Fruit fly (Drosophila melanogaster) whole organism, embryonic: ENCODE measurements around the gene CG9360.

Source experiments
- ATbp ChIP-seq: fragments of 200-800 bp; sonication (Bioruptor generic); optimal IDR thresholded peaks from 2 replicates; lab custom pipeline; 2017; ENCODE audit warnings: missing biosample characterization, mild to moderate bottlenecking, missing genetic modification characterization, missing genetic modification reagents
- Ada2b ChIP-seq: fragments of 200-800 bp; sonication (Bioruptor generic); IDR thresholded peaks from 2 replicates; pipeline ENCODE4 v1.3.6; 2022; ENCODE audit warnings: missing biosample characterization, missing genetic modification characterization
- Antp ChIP-seq: fragments of 200-800 bp; sonication (Bioruptor generic); optimal IDR thresholded peaks from 3 replicates; lab custom pipeline; 2016; ENCODE audit warnings: missing biosample characterization, missing genetic modification characterization
- Atf-2 ChIP-seq: fragments of 200-800 bp; sonication (Bioruptor generic); optimal IDR thresholded peaks from 2 replicates; lab custom pipeline; 2016; ENCODE audit warnings: missing biosample characterization, missing genetic modification characterization
- B-H2 ChIP-seq: fragments of 200-800 bp; sonication (Bioruptor generic); optimal IDR thresholded peaks from 2 replicates; lab custom pipeline; 2018; ENCODE audit warnings: missing biosample characterization, mild to moderate bottlenecking, missing genetic modification characterization
- Blimp-1 ChIP-seq: fragments of 200-800 bp; sonication (Bioruptor generic); optimal IDR thresholded peaks from 3 replicates; lab custom pipeline; 2018; ENCODE audit warnings: missing biosample characterization, missing genetic modification characterization, mild to moderate bottlenecking, moderate library complexity, missing genetic modification reagents
- CG10274 ChIP-seq: fragments of 200-800 bp; sonication (Bioruptor generic); optimal IDR thresholded peaks from 3 replicates; lab custom pipeline; 2017; ENCODE audit warnings: missing biosample characterization, mild to moderate bottlenecking, missing genetic modification characterization
- CG10366 ChIP-seq: fragments of 200-800 bp; sonication (Bioruptor generic); IDR thresholded peaks from 2 replicates; pipeline ENCODE4 v1.3.6; 2022; ENCODE audit warnings: missing biosample characterization, missing genetic modification characterization
- CG11560 ChIP-seq: fragments of 200-800 bp; sonication (Bioruptor generic); IDR thresholded peaks from 3 replicates; pipeline ENCODE4 v1.3.6; 2022; ENCODE audit warnings: missing biosample characterization, missing genetic modification characterization
- CG11695 ChIP-seq: fragments of 200-800 bp; sonication (Bioruptor generic); IDR thresholded peaks from 3 replicates; pipeline ENCODE4 v1.3.6; 2022; ENCODE audit warnings: missing biosample characterization, missing genetic modification characterization
- CG13624 ChIP-seq: fragments of 200-800 bp; sonication (Bioruptor generic); optimal IDR thresholded peaks from 2 replicates; lab custom pipeline; 2016; ENCODE audit warnings: missing biosample characterization, missing genetic modification characterization
- CG1529 ChIP-seq: fragments of 200-800 bp; sonication (Bioruptor generic); optimal IDR thresholded peaks from 3 replicates; lab custom pipeline; 2018; ENCODE audit warnings: missing biosample characterization, missing genetic modification characterization
- CG15479 ChIP-seq: fragments of 200-800 bp; sonication (Bioruptor generic); optimal IDR thresholded peaks from 3 replicates; lab custom pipeline; 2019; ENCODE audit warnings: missing biosample characterization, mild to moderate bottlenecking, missing genetic modification characterization, moderate library complexity
- CG1602 ChIP-seq: fragments of 200-800 bp; sonication (Bioruptor generic); optimal IDR thresholded peaks from 3 replicates; lab custom pipeline; 2016; ENCODE audit warnings: missing biosample characterization, missing genetic modification characterization
- CG17186 ChIP-seq: fragments of 200-800 bp; sonication (Bioruptor generic); optimal IDR thresholded peaks from 3 replicates; lab custom pipeline; 2017; ENCODE audit warnings: missing biosample characterization, missing genetic modification reagents, missing genetic modification characterization
- CG17912 ChIP-seq: fragments of 200-800 bp; sonication (Bioruptor generic); optimal IDR thresholded peaks from 2 replicates; lab custom pipeline; 2018; ENCODE audit warnings: missing biosample characterization, mild to moderate bottlenecking, missing genetic modification characterization
- CG18619 ChIP-seq: fragments of 200-800 bp; sonication (Bioruptor generic); optimal IDR thresholded peaks from 3 replicates; lab custom pipeline; 2017; ENCODE audit warnings: missing biosample characterization, mild to moderate bottlenecking, missing genetic modification characterization
- CG2116 ChIP-seq: fragments of 200-800 bp; sonication (Bioruptor generic); optimal IDR thresholded peaks from 3 replicates; lab custom pipeline; 2018; ENCODE audit warnings: missing biosample characterization, mild to moderate bottlenecking, missing genetic modification characterization
- CG32772 ChIP-seq: fragments of 200-800 bp; sonication (Bioruptor generic); IDR thresholded peaks from 2 replicates; pipeline ENCODE4 v1.3.6; 2022; ENCODE audit warnings: missing biosample characterization, missing genetic modification characterization
- CG34376 ChIP-seq: fragments of 200-800 bp; sonication (Bioruptor generic); optimal IDR thresholded peaks from 2 replicates; lab custom pipeline; 2018; ENCODE audit warnings: missing biosample characterization, mild to moderate bottlenecking, missing genetic modification characterization
- CG4617 ChIP-seq: fragments of 200-800 bp; sonication (Bioruptor generic); optimal IDR thresholded peaks from 3 replicates; lab custom pipeline; 2016; ENCODE audit warnings: missing biosample characterization, missing genetic modification characterization, borderline replicate concordance
- CG4730 ChIP-seq: fragments of 200-800 bp; sonication (Bioruptor generic); IDR thresholded peaks from 2 replicates; pipeline ENCODE4 v1.3.6; 2022; ENCODE audit warnings: missing biosample characterization, missing genetic modification characterization
- CG6175 ChIP-seq: fragments of 200-800 bp; sonication (Bioruptor generic); IDR thresholded peaks from 3 replicates; pipeline ENCODE4 v1.3.6; 2022; ENCODE audit warnings: missing biosample characterization, missing genetic modification characterization
- CG7556 ChIP-seq: fragments of 200-800 bp; sonication (Bioruptor generic); optimal IDR thresholded peaks from 2 replicates; lab custom pipeline; 2017; ENCODE audit warnings: missing biosample characterization, mild to moderate bottlenecking, missing genetic modification characterization
- CG7786 ChIP-seq: fragments of 200-800 bp; sonication (Bioruptor generic); optimal IDR thresholded peaks from 2 replicates; lab custom pipeline; 2016; ENCODE audit warnings: missing biosample characterization, missing genetic modification characterization
- CG8765 ChIP-seq: fragments of 200-800 bp; sonication (Bioruptor generic); IDR thresholded peaks from 2 replicates; pipeline ENCODE4 v1.3.6; 2022; ENCODE audit warnings: missing biosample characterization, missing genetic modification characterization
- CG9932 ChIP-seq: fragments of 200-800 bp; sonication (Bioruptor generic); IDR thresholded peaks from 2 replicates; pipeline ENCODE4 v1.3.6; 2022; ENCODE audit warnings: missing biosample characterization, missing genetic modification characterization
- Dbx ChIP-seq: fragments of 200-800 bp; sonication (Bioruptor generic); IDR thresholded peaks from 3 replicates; pipeline ENCODE4 v1.3.6; 2022; ENCODE audit warnings: missing biosample characterization, missing genetic modification characterization
- Dip2 ChIP-seq: fragments of 200-800 bp; sonication (Bioruptor generic); IDR thresholded peaks from 2 replicates; pipeline ENCODE4 v1.3.6; 2022; ENCODE audit warnings: missing biosample characterization, missing genetic modification characterization
- Dp ChIP-seq: fragments of 200-800 bp; sonication (Bioruptor generic); optimal IDR thresholded peaks from 2 replicates; lab custom pipeline; 2018; ENCODE audit warnings: missing biosample characterization, mild to moderate bottlenecking, missing genetic modification characterization, moderate library complexity
- Dref ChIP-seq: fragments of 200-800 bp; sonication (Bioruptor generic); IDR thresholded peaks from 2 replicates; pipeline ENCODE4 v1.3.6; 2022; ENCODE audit warnings: missing biosample characterization, missing genetic modification characterization
- Fer1 ChIP-seq: fragments of 200-800 bp; sonication (Bioruptor generic); optimal IDR thresholded peaks from 2 replicates; lab custom pipeline; 2017; ENCODE audit warnings: missing biosample characterization, mild to moderate bottlenecking, missing genetic modification characterization
- Fer3 ChIP-seq: fragments of 200-800 bp; sonication (Bioruptor generic); optimal IDR thresholded peaks from 2 replicates; lab custom pipeline; 2018; ENCODE audit warnings: missing biosample characterization, mild to moderate bottlenecking, missing genetic modification characterization, moderate library complexity
- HLHmδ ChIP-seq: fragments of 200-800 bp; sonication (Bioruptor generic); optimal IDR thresholded peaks from 2 replicates; lab custom pipeline; 2018; ENCODE audit warnings: missing biosample characterization, mild to moderate bottlenecking, missing genetic modification characterization, moderate library complexity
- Hand ChIP-seq: fragments of 200-800 bp; sonication (Bioruptor generic); optimal IDR thresholded peaks from 2 replicates; lab custom pipeline; 2017; ENCODE audit warnings: mild to moderate bottlenecking, missing biosample characterization, missing genetic modification reagents, missing genetic modification characterization
- HmgZ ChIP-seq: fragments of 200-800 bp; sonication (Bioruptor generic); optimal IDR thresholded peaks from 2 replicates; lab custom pipeline; 2018; ENCODE audit warnings: missing biosample characterization, mild to moderate bottlenecking, missing genetic modification characterization
- Hmr ChIP-seq: fragments of 200-800 bp; sonication (Bioruptor generic); optimal IDR thresholded peaks from 3 replicates; lab custom pipeline; 2017; ENCODE audit warnings: mild to moderate bottlenecking, missing biosample characterization, missing genetic modification reagents, missing genetic modification characterization
- Lhr ChIP-seq: fragments of 200-800 bp; sonication (Bioruptor generic); optimal IDR thresholded peaks from 3 replicates; lab custom pipeline; 2017; ENCODE audit warnings: mild to moderate bottlenecking, missing biosample characterization, missing genetic modification reagents, missing genetic modification characterization
- Myb ChIP-seq: fragments of 200-800 bp; sonication (Bioruptor generic); optimal IDR thresholded peaks from 2 replicates; lab custom pipeline; 2016; ENCODE audit warnings: missing biosample characterization, missing genetic modification characterization
- Sry-δ ChIP-seq: fragments of 200-800 bp; sonication (Bioruptor generic); optimal IDR thresholded peaks from 2 replicates; lab custom pipeline; 2016; ENCODE audit warnings: missing biosample characterization, missing genetic modification characterization
- az2 ChIP-seq: fragments of 200-800 bp; sonication (Bioruptor generic); optimal IDR thresholded peaks from 3 replicates; lab custom pipeline; 2016; ENCODE audit warnings: missing biosample characterization, missing genetic modification characterization
- chinmo ChIP-seq: fragments of 200-800 bp; sonication (Bioruptor generic); IDR thresholded peaks from 4 replicates; pipeline ENCODE4 v1.3.6; 2022; ENCODE audit warnings: missing biosample characterization, missing genetic modification characterization; ENCODE audit not compliant: partially characterized antibody
- dimm ChIP-seq: fragments of 200-800 bp; sonication (Bioruptor generic); IDR thresholded peaks from 2 replicates; pipeline ENCODE4 v1.3.6; 2022; ENCODE audit warnings: missing biosample characterization, missing genetic modification characterization
- dm ChIP-seq: fragments of 200-800 bp; sonication (Bioruptor generic); optimal IDR thresholded peaks from 3 replicates; lab custom pipeline; 2016; ENCODE audit warnings: missing biosample characterization, missing genetic modification characterization
- ham ChIP-seq: fragments of 200-800 bp; sonication (Bioruptor generic); IDR thresholded peaks from 2 replicates; pipeline ENCODE4 v1.3.6; 2022; ENCODE audit warnings: missing biosample characterization, missing genetic modification characterization
- ind ChIP-seq: fragments of 200-800 bp; sonication (Bioruptor generic); optimal IDR thresholded peaks from 3 replicates; lab custom pipeline; 2016; ENCODE audit warnings: missing biosample characterization, missing genetic modification characterization
- lilli ChIP-seq: fragments of 200-800 bp; sonication (Bioruptor generic); optimal IDR thresholded peaks from 3 replicates; lab custom pipeline; 2016; ENCODE audit warnings: missing biosample characterization, missing genetic modification characterization
- pita ChIP-seq: fragments of 200-800 bp; sonication (Bioruptor generic); optimal IDR thresholded peaks from 2 replicates; lab custom pipeline; 2017; ENCODE audit warnings: missing biosample characterization, mild to moderate bottlenecking, missing genetic modification characterization
- rib ChIP-seq: fragments of 200-800 bp; sonication (Bioruptor generic); IDR thresholded peaks from 2 replicates; pipeline ENCODE4 v1.3.6; 2022; ENCODE audit warnings: missing biosample characterization, missing genetic modification characterization
- sc ChIP-seq, 3 experiments: fragments of >200 bp in 2 of 3; fragments of 200-800 bp in 1 of 3; sonication (Bioruptor generic) in 1 of 3; optimal IDR thresholded peaks; 2 replicates in 2 of 3; 3 replicates in 1 of 3; lab custom pipeline; 2017; ENCODE audit warnings: mild to moderate bottlenecking in 1 of 3, missing biosample characterization in 1 of 3, missing genetic modification characterization in 1 of 3, missing genetic modification reagents in 1 of 3
- yki ChIP-seq: fragments of >200 bp; optimal IDR thresholded peaks from 3 replicates; lab custom pipeline; 2018

CG9360 gene

dm6 chrX:11806196-11806595 lies 41.8 kb upstream of the CG9360 start (continued):
- TF ChIP-seq Myb (GFP tag; lab: Kevin White, UChicago) (peak; percentile 89), CG9932 (GFP tag; lab: Robert Waterston, UW) (peak; percentile 45; the same call in 1 of the 2 replicates), CG10366 (GFP tag; lab: Robert Waterston, UW) (no peak), ham (GFP tag; lab: Robert Waterston, UW) (no peak), Ada2b (GFP tag; lab: Robert Waterston, UW) (0 out of 2 replicates have a peak, but pooled peaks have one; percentile 5), CG11695 (GFP tag; lab: Robert Waterston, UW) (no peak), CG17186 (GFP tag; lab: Kevin White, UChicago) (no peak), HLHmδ (peak; percentile 33), dimm (GFP tag; lab: Robert Waterston, UW) (no peak), pita (GFP tag; lab: Kevin White, UChicago) (no peak), Dref (GFP tag; lab: Robert Waterston, UW) (peak; percentile 44), Dbx (GFP tag; lab: Robert Waterston, UW) (no peak), CG4617 (GFP tag; lab: Kevin White, UChicago) (no peak), CG8765 (GFP tag; lab: Robert Waterston, UW) (no peak), Hand (GFP tag; lab: Kevin White, UChicago) (peak; percentile 21), CG13624 (GFP tag; lab: Kevin White, UChicago) (no peak), Antp (GFP tag; lab: Kevin White, UChicago) (no peak), CG10274 (no peak), CG7556 (no peak), CG6175 (peak; percentile 42; the same call in 1 of the 3 replicates), ATbp (GFP tag; lab: Kevin White, UChicago) (peak; percentile 3), CG1529 (GFP tag; lab: Kevin White, UChicago) (no peak), chinmo (GFP tag; lab: Robert Waterston, UW) (peak; percentile 76; the same call in 1 of the 4 replicates), yki (no peak), Dip2 (GFP tag; lab: Robert Waterston, UW) (no peak), Hmr (GFP tag; lab: Kevin White, UChicago) (peak; percentile 47), Dp (GFP tag; lab: Kevin White, UChicago) (peak; percentile 37), Sry-δ (no peak), CG34376 (GFP tag; lab: Kevin White, UChicago) (peak; percentile 36), Atf-2 (GFP tag; lab: Kevin White, UChicago) (no peak), CG11560 (tag; lab: Robert Waterston, UW) (no peak), rib (GFP tag; lab: Robert Waterston, UW) (no peak), Blimp-1 (no peak), B-H2 (peak; percentile 45), CG32772 (GFP tag; lab: Robert Waterston, UW) (no peak), Fer1 (peak; percentile 17), sc (optimal IDR thresholded peaks at IDR 0.05; lab: Kevin White, UChicago) (no peak), sc (GFP tag; optimal IDR thresholded peaks at IDR 0.05; lab: Kevin White, UChicago) (no peak), Fer3 (peak; percentile 12), CG2116 (GFP tag; lab: Kevin White, UChicago) (peak; percentile 97), az2 (GFP tag; lab: Kevin White, UChicago) (no peak), CG1602 (GFP tag; lab: Kevin White, UChicago) (no peak), Lhr (GFP tag; lab: Kevin White, UChicago) (peak; percentile 8), dm (GFP tag; lab: Kevin White, UChicago) (no peak), CG4730 (GFP tag; lab: Robert Waterston, UW) (no peak), ind (GFP tag; lab: Kevin White, UChicago) (no peak), CG17912 (GFP tag; lab: Kevin White, UChicago) (peak; percentile 3), HmgZ (tag; lab: Kevin White, UChicago) (peak; percentile 26), lilli (GFP tag; lab: Kevin White, UChicago) (peak; percentile 22), CG15479 (GFP tag; lab: Kevin White, UChicago) (no peak), CG7786 (peak; percentile 5), CG18619 (no peak)
